Fruit fly (Drosophila melanogaster) whole organism, pupa: Measurements from ENCODE around the gene LysB.

ENCODE experiments used
- CG12605 ChIP-seq: fragments of 200-800 bp; sonication (Bioruptor generic); IDR thresholded peaks from 2 replicates; pipeline ENCODE4 v1.3.6; 2022; ENCODE audit warnings: missing biosample characterization, missing genetic modification characterization
- CG13204 ChIP-seq: fragments of 200-800 bp; sonication (Bioruptor generic); optimal IDR thresholded peaks from 2 replicates; lab custom pipeline; 2018; ENCODE audit warnings: missing biosample characterization, mild to moderate bottlenecking, missing genetic modification characterization, moderate library complexity
- CG15710 ChIP-seq: fragments of 200-800 bp; sonication (Bioruptor generic); optimal IDR thresholded peaks from 2 replicates; lab custom pipeline; 2018; ENCODE audit warnings: missing biosample characterization, mild to moderate bottlenecking, missing genetic modification characterization, moderate library complexity
- CG32121 ChIP-seq: fragments of 200-800 bp; sonication (Bioruptor generic); IDR thresholded peaks from 2 replicates; pipeline ENCODE4 v1.3.6; 2022; ENCODE audit warnings: missing biosample characterization, missing genetic modification characterization
- CG34367 ChIP-seq: fragments of 200-800 bp; sonication (Bioruptor generic); optimal IDR thresholded peaks from 2 replicates; lab custom pipeline; 2018; ENCODE audit warnings: missing biosample characterization, mild to moderate bottlenecking, missing genetic modification characterization
- CG4496 ChIP-seq: fragments of 200-800 bp; sonication (Bioruptor generic); IDR thresholded peaks from 3 replicates; pipeline ENCODE4 v1.3.6; 2022; ENCODE audit warnings: missing biosample characterization, missing genetic modification characterization
- CG8301 ChIP-seq: fragments of 200-800 bp; sonication (Bioruptor generic); optimal IDR thresholded peaks from 2 replicates; lab custom pipeline; 2018; ENCODE audit warnings: missing biosample characterization, mild to moderate bottlenecking, missing genetic modification characterization
- D1 ChIP-seq: fragments of 200-800 bp; sonication (Bioruptor generic); optimal IDR thresholded peaks from 2 replicates; lab custom pipeline; 2018; ENCODE audit warnings: missing biosample characterization, mild to moderate bottlenecking, missing genetic modification characterization, moderate library complexity
- EcR ChIP-seq: fragments of 200-800 bp; sonication (Bioruptor generic); optimal IDR thresholded peaks from 3 replicates; lab custom pipeline; 2019; ENCODE audit warnings: missing biosample characterization, missing genetic modification characterization, mild to moderate bottlenecking, moderate library complexity, missing genetic modification reagents
- Ets98B ChIP-seq: fragments of 200-800 bp; sonication (Bioruptor generic); IDR thresholded peaks from 2 replicates; pipeline ENCODE4 v1.3.6; 2022; ENCODE audit warnings: missing biosample characterization, missing genetic modification characterization
- Pif1B ChIP-seq: fragments of 200-800 bp; sonication (Bioruptor generic); optimal IDR thresholded peaks from 3 replicates; lab custom pipeline; 2016; ENCODE audit warnings: missing biosample characterization, missing genetic modification characterization
- fd96Ca ChIP-seq: fragments of 200-800 bp; sonication (Bioruptor generic); IDR thresholded peaks from 3 replicates; pipeline ENCODE4 v1.3.6; 2022; ENCODE audit warnings: missing biosample characterization, missing genetic modification characterization
- gl ChIP-seq: fragments of 200-800 bp; sonication (Bioruptor generic); optimal IDR thresholded peaks from 2 replicates; lab custom pipeline; 2018; ENCODE audit warnings: missing biosample characterization, mild to moderate bottlenecking, missing genetic modification characterization

dm6 chr3L:1193123-1193844 is 13.9 kb upstream of the LysB start, which contains the start of gene Trhn:
- TF ChIP-seq D1: no peak
- no peak for TF ChIP-seq CG12605 (GFP tag; lab: Robert Waterston, UW)
- no peak for TF ChIP-seq CG8301
- TF ChIP-seq Pif1B: no peak
- no peak for TF ChIP-seq fd96Ca (GFP tag; lab: Robert Waterston, UW)
- TF ChIP-seq EcR (GFP tag; lab: Kevin White, UChicago): no peak
- no peak for TF ChIP-seq Ets98B
- TF ChIP-seq CG13204: no peak
- TF ChIP-seq gl (tag; lab: Kevin White, UChicago): no peak
- TF ChIP-seq CG32121 (GFP tag; lab: Robert Waterston, UW): no peak
- TF ChIP-seq CG34367 (tag; lab: Kevin White, UChicago): no peak
- TF ChIP-seq CG15710: no peak
- no peak for TF ChIP-seq CG4496 (GFP tag; lab: Robert Waterston, UW)
